Worm (Caenorhabditis elegans) whole organism, L4/young adult: ENCODE data around the gene W02A2.8.

ENCODE experiments used
- W03F9.2 ChIP-seq: fragments of 150-350 bp; optimal IDR thresholded peaks from 2 replicates; lab custom pipeline; 2014; ENCODE audit warnings: missing biosample characterization, missing genetic modification characterization
- dao-5 ChIP-seq: sonication (generic microtip); optimal IDR thresholded peaks from 2 replicates; lab custom pipeline; 2016; ENCODE audit warnings: missing genotype, missing genetic modification characterization, moderate library complexity, missing compliant biosample characterization
- him-1 ChIP-seq: sonication (generic microtip); optimal IDR thresholded peaks from 2 replicates; lab custom pipeline; 2016; ENCODE audit warnings: missing genotype, missing genetic modification reagents, missing genetic modification characterization, missing compliant biosample characterization

Gene W02A2.8

ce11 chrIV:13314181-13314580, 44.2 kb downstream of the W02A2.8 start:
- TF ChIP-seq him-1 (tag; lab: Kevin White, UChicago) = no peak
- no peak for TF ChIP-seq dao-5 (tag; lab: Kevin White, UChicago)
- peak; percentile 4 for TF ChIP-seq W03F9.2 (tag; lab: Kevin White, UChicago)

- no peak for TF ChIP-seq W03F9.2 (tag; lab: Kevin White, UChicago)
- TF ChIP-seq him-1 (tag; lab: Kevin White, UChicago) = no peak
- TF ChIP-seq dao-5 (tag; lab: Kevin White, UChicago) = no peak
Measured at ce11 chrIV:13313156-13313555, 45.2 kb downstream of the W02A2.8 start.

ce11 chrIV:13311331-13312034, 46.9 kb downstream of the W02A2.8 start:
- TF ChIP-seq dao-5 (tag; lab: Kevin White, UChicago) (no peak), W03F9.2 (tag; lab: Kevin White, UChicago) (no peak), him-1 (tag; lab: Kevin White, UChicago) (no peak)

ce11 chrIV:13309636-13310035, 48.8 kb downstream of the W02A2.8 start:
- no peak for TF ChIP-seq W03F9.2 (tag; lab: Kevin White, UChicago)
- TF ChIP-seq him-1 (tag; lab: Kevin White, UChicago) = no peak
- no peak for TF ChIP-seq dao-5 (tag; lab: Kevin White, UChicago)
